Fruit fly (Drosophila melanogaster) whole organism, embryonic: ENCODE measurements around the gene CG34107.
A peak's percentile ranks its signal among the peaks of the same experiment; 100 is the strongest.

ENCODE experiments used
- ATbp ChIP-seq: fragments of 200-800 bp; sonication (Bioruptor generic); optimal IDR thresholded peaks from 2 replicates; lab custom pipeline; 2017; ENCODE audit warnings: missing biosample characterization, mild to moderate bottlenecking, missing genetic modification characterization, missing genetic modification reagents
- Atf3 ChIP-seq: fragments of 200-800 bp; sonication (Bioruptor generic); optimal IDR thresholded peaks from 3 replicates; lab custom pipeline; 2016; ENCODE audit warnings: missing biosample characterization, missing genetic modification characterization
- B-H1 ChIP-seq: fragments of 200-800 bp; sonication (Bioruptor generic); IDR thresholded peaks from 3 replicates; pipeline ENCODE4 v1.3.6; 2022; ENCODE audit warnings: missing biosample characterization, missing genetic modification characterization
- BtbVII ChIP-seq: fragments of 200-800 bp; sonication (Bioruptor generic); optimal IDR thresholded peaks from 3 replicates; lab custom pipeline; 2017; ENCODE audit warnings: missing biosample characterization, mild to moderate bottlenecking, missing genetic modification characterization
- CG10321 ChIP-seq: fragments of 200-800 bp; sonication (Bioruptor generic); IDR thresholded peaks from 2 replicates; pipeline ENCODE4 v1.3.6; 2022; ENCODE audit warnings: missing biosample characterization, missing genetic modification characterization
- CG11085 ChIP-seq: fragments of 200-800 bp; sonication (Bioruptor generic); IDR thresholded peaks from 2 replicates; pipeline ENCODE4 v1.3.6; 2022; ENCODE audit warnings: missing biosample characterization, missing genetic modification characterization
- CG12104 ChIP-seq: fragments of 200-800 bp; sonication (Bioruptor generic); optimal IDR thresholded peaks from 3 replicates; lab custom pipeline; 2016; ENCODE audit warnings: missing biosample characterization, missing genetic modification characterization
- CG14441 ChIP-seq: fragments of 200-800 bp; sonication (Bioruptor generic); IDR thresholded peaks from 2 replicates; pipeline ENCODE4 v1.3.6; 2022; ENCODE audit warnings: missing biosample characterization, missing genetic modification characterization
- CG16815 ChIP-seq: fragments of 200-800 bp; sonication (Bioruptor generic); optimal IDR thresholded peaks from 3 replicates; lab custom pipeline; 2017; ENCODE audit warnings: missing biosample characterization, mild to moderate bottlenecking, missing genetic modification characterization
- CG17186 ChIP-seq: fragments of 200-800 bp; sonication (Bioruptor generic); optimal IDR thresholded peaks from 3 replicates; lab custom pipeline; 2017; ENCODE audit warnings: missing biosample characterization, missing genetic modification reagents, missing genetic modification characterization
- CG1832 ChIP-seq: fragments of 200-800 bp; sonication (Bioruptor generic); optimal IDR thresholded peaks from 2 replicates; lab custom pipeline; 2017; ENCODE audit warnings: missing biosample characterization, mild to moderate bottlenecking, missing genetic modification characterization, inconsistent platforms
- CG2199 ChIP-seq: fragments of 200-800 bp; sonication (Bioruptor generic); IDR thresholded peaks from 3 replicates; pipeline ENCODE4 v1.3.6; 2022; ENCODE audit warnings: missing biosample characterization, missing genetic modification characterization
- CG6683 ChIP-seq: fragments of 200-800 bp; sonication (Bioruptor generic); optimal IDR thresholded peaks from 2 replicates; lab custom pipeline; 2017; ENCODE audit warnings: missing biosample characterization, mild to moderate bottlenecking, missing genetic modification characterization, missing genetic modification reagents
- CG7839 ChIP-seq: fragments of 200-800 bp; sonication (Bioruptor generic); optimal IDR thresholded peaks from 3 replicates; lab custom pipeline; 2018; ENCODE audit warnings: missing biosample characterization, mild to moderate bottlenecking, missing genetic modification characterization, moderate library complexity
- CG7928 ChIP-seq: fragments of 200-800 bp; sonication (Bioruptor generic); optimal IDR thresholded peaks from 2 replicates; lab custom pipeline; 2017; ENCODE audit warnings: missing biosample characterization, mild to moderate bottlenecking, missing genetic modification characterization
- CG8478 ChIP-seq: fragments of >200 bp; optimal IDR thresholded peaks from 2 replicates; lab custom pipeline; 2018
- CG9437 ChIP-seq: fragments of 200-800 bp; sonication (Bioruptor generic); optimal IDR thresholded peaks from 2 replicates; lab custom pipeline; 2018; ENCODE audit warnings: missing biosample characterization, mild to moderate bottlenecking, missing genetic modification characterization
- Camta ChIP-seq: fragments of 200-800 bp; sonication (Bioruptor generic); optimal IDR thresholded peaks from 2 replicates; lab custom pipeline; 2016; ENCODE audit warnings: missing biosample characterization, missing genetic modification characterization
- Doc2 ChIP-seq: fragments of 200-800 bp; sonication (Bioruptor generic); IDR thresholded peaks from 2 replicates; pipeline ENCODE4 v1.3.6; 2022; ENCODE audit warnings: missing biosample characterization, missing genetic modification characterization
- Doc3 ChIP-seq: fragments of 200-800 bp; sonication (Bioruptor generic); IDR thresholded peaks from 3 replicates; pipeline ENCODE4 v1.3.6; 2022; ENCODE audit warnings: missing biosample characterization, missing genetic modification characterization; ENCODE audit not compliant: partially characterized antibody
- Kr ChIP-seq: fragments of 200-800 bp; sonication (Bioruptor generic); optimal IDR thresholded peaks from 2 replicates; lab custom pipeline; 2017; ENCODE audit warnings: missing biosample characterization, mild to moderate bottlenecking, missing genetic modification characterization
- Lhr ChIP-seq: fragments of 200-800 bp; sonication (Bioruptor generic); optimal IDR thresholded peaks from 3 replicates; lab custom pipeline; 2017; ENCODE audit warnings: mild to moderate bottlenecking, missing biosample characterization, missing genetic modification reagents, missing genetic modification characterization
- Myb ChIP-seq: fragments of 200-800 bp; sonication (Bioruptor generic); optimal IDR thresholded peaks from 2 replicates; lab custom pipeline; 2016; ENCODE audit warnings: missing biosample characterization, missing genetic modification characterization
- NC2α ChIP-seq: fragments of 200-800 bp; sonication (Bioruptor generic); optimal IDR thresholded peaks from 2 replicates; lab custom pipeline; 2016; ENCODE audit warnings: missing biosample characterization, missing genetic modification characterization
- Nf-YA ChIP-seq: fragments of 200-800 bp; sonication (Bioruptor generic); IDR thresholded peaks from 2 replicates; pipeline ENCODE4 v1.3.6; 2022; ENCODE audit warnings: missing biosample characterization, missing genetic modification characterization
- Opbp ChIP-seq: fragments of 200-800 bp; sonication (Bioruptor generic); IDR thresholded peaks from 3 replicates; pipeline ENCODE4 v1.3.6; 2022; ENCODE audit warnings: missing biosample characterization, missing genetic modification characterization; ENCODE audit not compliant: partially characterized antibody
- Scr ChIP-seq: fragments of 200-800 bp; sonication (Bioruptor generic); IDR thresholded peaks from 2 replicates; pipeline ENCODE4 v1.3.6; 2022; ENCODE audit warnings: missing biosample characterization, missing genetic modification characterization; ENCODE audit not compliant: partially characterized antibody
- Six4 ChIP-seq: fragments of 200-800 bp; sonication (Bioruptor generic); optimal IDR thresholded peaks from 2 replicates; lab custom pipeline; 2016; ENCODE audit warnings: missing biosample characterization, missing genetic modification characterization
- Spps ChIP-seq: fragments of 200-800 bp; sonication (Bioruptor generic); optimal IDR thresholded peaks from 2 replicates; lab custom pipeline; 2018; ENCODE audit warnings: missing biosample characterization, mild to moderate bottlenecking, missing genetic modification characterization
- Stat92E ChIP-seq, 3 experiments: fragments of >200 bp in 2 of 3; fragments of 200-800 bp in 1 of 3; sonication (Bioruptor generic) in 1 of 3; optimal IDR thresholded peaks; 2 replicates each; lab custom pipeline; 2017 to 2019; ENCODE audit warnings: missing biosample characterization in 3 of 3, missing genetic modification characterization in 3 of 3, mild to moderate bottlenecking in 1 of 3, moderate library complexity in 1 of 3
- TFAM ChIP-seq: fragments of 200-800 bp; sonication (Bioruptor generic); optimal IDR thresholded peaks from 2 replicates; lab custom pipeline; 2017; ENCODE audit warnings: missing biosample characterization, missing genetic modification characterization, inconsistent platforms
- Tbp ChIP-seq: fragments of >200 bp; optimal IDR thresholded peaks from 2 replicates; lab custom pipeline; 2018; ENCODE audit warnings: missing biosample characterization, missing genetic modification characterization
- btn ChIP-seq: fragments of 200-800 bp; sonication (Bioruptor generic); optimal IDR thresholded peaks from 2 replicates; lab custom pipeline; 2016; ENCODE audit warnings: missing biosample characterization, missing genetic modification characterization
- cg ChIP-seq: fragments of 200-800 bp; sonication (Bioruptor generic); optimal IDR thresholded peaks from 3 replicates; lab custom pipeline; 2019; ENCODE audit warnings: missing biosample characterization, mild to moderate bottlenecking, missing genetic modification characterization, moderate library complexity
- crc ChIP-seq: fragments of 200-800 bp; sonication (Bioruptor generic); optimal IDR thresholded peaks from 2 replicates; lab custom pipeline; 2016; ENCODE audit warnings: missing biosample characterization, missing genetic modification characterization
- ftz-f1 ChIP-seq: fragments of 200-800 bp; sonication (Bioruptor generic); optimal IDR thresholded peaks from 2 replicates; lab custom pipeline; 2016; ENCODE audit warnings: missing biosample characterization, missing genetic modification characterization
- insv ChIP-seq, 2 experiments: fragments of 200-800 bp; sonication (Bioruptor generic); optimal IDR thresholded peaks; 3 replicates each; lab custom pipeline; 2016 to 2018; ENCODE audit warnings: missing biosample characterization in 2 of 2, missing genetic modification characterization in 2 of 2
- jigr1 ChIP-seq: fragments of 200-800 bp; sonication (Bioruptor generic); IDR thresholded peaks from 3 replicates; pipeline ENCODE4 v1.3.6; 2022; ENCODE audit warnings: missing biosample characterization, missing genetic modification characterization
- ken ChIP-seq: fragments of 200-800 bp; sonication (Bioruptor generic); IDR thresholded peaks from 3 replicates; pipeline ENCODE4 v1.3.6; 2022; ENCODE audit warnings: missing biosample characterization, missing genetic modification characterization
- lbe ChIP-seq: fragments of 200-800 bp; sonication (Bioruptor generic); optimal IDR thresholded peaks from 2 replicates; lab custom pipeline; 2016; ENCODE audit warnings: missing biosample characterization, mild to moderate bottlenecking, missing genetic modification characterization
- lilli ChIP-seq: fragments of 200-800 bp; sonication (Bioruptor generic); optimal IDR thresholded peaks from 3 replicates; lab custom pipeline; 2016; ENCODE audit warnings: missing biosample characterization, missing genetic modification characterization
- luna ChIP-seq: fragments of 200-800 bp; sonication (Bioruptor generic); optimal IDR thresholded peaks from 2 replicates; lab custom pipeline; 2016; ENCODE audit warnings: missing biosample characterization, missing genetic modification characterization
- nom ChIP-seq: fragments of 200-800 bp; sonication (Bioruptor generic); optimal IDR thresholded peaks from 2 replicates; lab custom pipeline; 2017; ENCODE audit warnings: missing biosample characterization, missing genetic modification characterization, mild to moderate bottlenecking, moderate library complexity, missing genetic modification reagents
- pita ChIP-seq: fragments of 200-800 bp; sonication (Bioruptor generic); optimal IDR thresholded peaks from 2 replicates; lab custom pipeline; 2017; ENCODE audit warnings: missing biosample characterization, mild to moderate bottlenecking, missing genetic modification characterization
- shn ChIP-seq: fragments of 200-800 bp; sonication (Bioruptor generic); optimal IDR thresholded peaks from 3 replicates; lab custom pipeline; 2016; ENCODE audit warnings: missing biosample characterization, missing genetic modification characterization
- slou ChIP-seq: fragments of 200-800 bp; sonication (Bioruptor generic); optimal IDR thresholded peaks from 3 replicates; lab custom pipeline; 2016; ENCODE audit warnings: missing biosample characterization, missing genetic modification characterization
- slp2 ChIP-seq: fragments of 200-800 bp; sonication (Bioruptor generic); optimal IDR thresholded peaks from 2 replicates; lab custom pipeline; 2016; ENCODE audit warnings: missing biosample characterization, missing genetic modification characterization
- sna ChIP-seq: fragments of 200-800 bp; sonication (Bioruptor generic); IDR thresholded peaks from 2 replicates; pipeline ENCODE4 v1.3.6; 2022; ENCODE audit warnings: missing biosample characterization, missing genetic modification characterization; ENCODE audit not compliant: partially characterized antibody
- sqz ChIP-seq: fragments of 200-800 bp; sonication (Bioruptor generic); optimal IDR thresholded peaks from 3 replicates; lab custom pipeline; 2018; ENCODE audit warnings: missing biosample characterization, mild to moderate bottlenecking, missing genetic modification characterization
- toy ChIP-seq: fragments of 200-800 bp; sonication (Bioruptor generic); IDR thresholded peaks from 2 replicates; pipeline ENCODE4 v1.3.6; 2022; ENCODE audit warnings: missing biosample characterization, missing genetic modification characterization
- vnd ChIP-seq: fragments of 200-800 bp; sonication (Bioruptor generic); IDR thresholded peaks from 3 replicates; pipeline ENCODE4 v1.3.6; 2022; ENCODE audit warnings: missing biosample characterization, missing genetic modification characterization; ENCODE audit not compliant: partially characterized antibody
- zen2 ChIP-seq: fragments of 200-800 bp; sonication (Bioruptor generic); IDR thresholded peaks from 3 replicates; pipeline ENCODE4 v1.3.6; 2022; ENCODE audit warnings: missing biosample characterization, missing genetic modification characterization; ENCODE audit not compliant: partially characterized antibody

Gene CG34107

dm6 chr3R:10203554-10203953, 21.2 kb upstream of the CG34107 start (continued):
- no peak for TF ChIP-seq crc
- no peak; the same call in 2 of the 3 replicates for TF ChIP-seq B-H1
- no peak for TF ChIP-seq ken (GFP tag; lab: Robert Waterston, UW)
- no peak for TF ChIP-seq insv (GFP tag; optimal IDR thresholded peaks at IDR 0.05; lab: Kevin White, UChicago)
- TF ChIP-seq CG12104: no peak
- TF ChIP-seq ftz-f1 (GFP tag; lab: Kevin White, UChicago): no peak
- TF ChIP-seq Lhr (GFP tag; lab: Kevin White, UChicago): peak; percentile 1
- peak; percentile 0 for TF ChIP-seq Kr (GFP tag; lab: Kevin White, UChicago)
- TF ChIP-seq CG10321: no peak
- TF ChIP-seq toy (GFP tag; lab: Robert Waterston, UW): no peak
- TF ChIP-seq CG7839 (tag; lab: Kevin White, UChicago): peak; percentile 30
- TF ChIP-seq slou: no peak
- peak; percentile 16; the same call in 1 of the 2 replicates for TF ChIP-seq CG11085
- TF ChIP-seq Doc2: no peak
- peak; percentile 86 for TF ChIP-seq CG2199 (GFP tag; lab: Robert Waterston, UW)
- TF ChIP-seq Tbp (GFP tag; lab: Kevin White, UChicago): no peak
- TF ChIP-seq Atf3 (GFP tag; lab: Kevin White, UChicago): peak; percentile 30
- no peak for TF ChIP-seq nom (GFP tag; lab: Kevin White, UChicago)
- TF ChIP-seq luna (GFP tag; lab: Kevin White, UChicago): peak; percentile 17
- TF ChIP-seq TFAM: no peak
- no peak for TF ChIP-seq shn (GFP tag; lab: Kevin White, UChicago)
- TF ChIP-seq CG9437 (GFP tag; lab: Kevin White, UChicago): peak; percentile 28
- TF ChIP-seq Myb (GFP tag; lab: Kevin White, UChicago): no peak
- TF ChIP-seq Six4: no peak
- TF ChIP-seq NC2α (GFP tag; lab: Kevin White, UChicago): no peak
- TF ChIP-seq Camta (GFP tag; lab: Kevin White, UChicago): peak; percentile 29
- TF ChIP-seq lilli (GFP tag; lab: Kevin White, UChicago): no peak
- TF ChIP-seq CG1832: no peak
- no peak for TF ChIP-seq CG16815 (GFP tag; lab: Kevin White, UChicago)
- TF ChIP-seq sqz (GFP tag; lab: Kevin White, UChicago): no peak
- TF ChIP-seq ATbp: peak; percentile 30
- no peak for TF ChIP-seq pita
- no peak for TF ChIP-seq CG14441 (GFP tag; lab: Robert Waterston, UW)
- TF ChIP-seq jigr1 (GFP tag; lab: Robert Waterston, UW): no peak
- no peak for TF ChIP-seq CG17186 (GFP tag; lab: Kevin White, UChicago)
- peak; percentile 17 for TF ChIP-seq btn
- no peak for TF ChIP-seq cg
- TF ChIP-seq Spps (tag; lab: Kevin White, UChicago): no peak
- no peak for TF ChIP-seq lbe (GFP tag; lab: Kevin White, UChicago)
- no peak for TF ChIP-seq vnd (GFP tag; lab: Robert Waterston, UW)
- no peak for TF ChIP-seq Scr (GFP tag; lab: Robert Waterston, UW)
- TF ChIP-seq BtbVII: no peak
- no peak for TF ChIP-seq slp2 (GFP tag; lab: Kevin White, UChicago)
- no peak for TF ChIP-seq Stat92E (GFP tag; optimal IDR thresholded peaks at IDR 0.05; lab: Kevin White, UChicago)
- TF ChIP-seq CG7928: no peak
- no peak for TF ChIP-seq Nf-YA (GFP tag; lab: Robert Waterston, UW)
- no peak for TF ChIP-seq CG8478 (lab: Kevin White, UChicago)
- no peak for TF ChIP-seq zen2 (GFP tag; lab: Robert Waterston, UW)
- no peak for TF ChIP-seq CG6683 (GFP tag; lab: Kevin White, UChicago)
- no peak for TF ChIP-seq Doc3 (GFP tag; lab: Robert Waterston, UW)
- no peak for TF ChIP-seq sna (GFP tag; lab: Robert Waterston, UW)
- TF ChIP-seq Opbp (GFP tag; lab: Robert Waterston, UW): no peak
